Fruit fly (Drosophila melanogaster): Measurements from ENCODE around the gene CG4073.

CG4073 gene

DNA sequence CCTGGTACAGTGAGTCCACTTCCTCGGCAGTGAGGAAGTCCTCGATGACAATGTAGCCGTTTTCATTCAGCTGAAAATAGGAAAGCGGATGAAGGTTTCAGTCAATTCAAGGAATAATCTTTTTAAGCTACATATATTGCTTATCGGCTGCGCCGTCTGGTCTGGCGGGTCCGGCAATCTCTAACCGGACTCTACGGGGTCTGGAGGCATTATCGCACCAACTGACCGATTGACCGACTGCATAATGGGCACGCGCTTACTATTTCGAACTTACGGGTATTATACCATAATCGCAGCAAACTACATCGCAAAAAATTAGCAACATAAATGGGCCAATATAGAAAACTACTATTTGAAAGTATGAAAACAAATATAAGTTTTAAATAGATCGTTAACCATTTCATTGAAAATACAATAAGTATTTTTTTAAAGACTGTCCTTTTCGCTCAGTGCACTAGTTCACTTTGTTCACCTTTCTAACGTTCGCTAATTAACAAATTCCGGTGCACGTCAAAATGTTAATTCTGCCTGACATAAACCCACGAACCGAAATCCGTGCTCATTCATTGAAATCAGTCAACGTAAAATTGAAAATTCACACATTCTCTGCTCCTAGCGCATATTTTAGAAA is 35.5 kb upstream of the CG4073 start (continued):
- TF ChIP-seq schlank (tag; optimal IDR thresholded peaks at IDR 0.05) (no peak), CG11398 (GFP tag; optimal IDR thresholded peaks at IDR 0.05) (no peak), pnt (GFP tag; optimal IDR thresholded peaks at IDR 0.05) (no peak), CG13287 (GFP tag; IDR thresholded peaks at IDR 0.05; ENCODE audit: partially characterized antibody) (no peak), tgo (GFP tag; IDR thresholded peaks at IDR 0.05) (no peak), Optix (GFP tag; IDR thresholded peaks at IDR 0.05) (no peak), CG18619 (GFP tag; optimal IDR thresholded peaks at IDR 0.05) (no peak), BtbVII (GFP tag; optimal IDR thresholded peaks at IDR 0.05) (no peak), Xbp1 (GFP tag; optimal IDR thresholded peaks at IDR 0.05) (peak; percentile 25), CG15269 (tag; optimal IDR thresholded peaks at IDR 0.05) (peak; percentile 24), CG11093 (GFP tag; IDR thresholded peaks at IDR 0.05) (no peak), sug (tag; optimal IDR thresholded peaks at IDR 0.05) (peak; percentile 13), vnd (GFP tag; IDR thresholded peaks at IDR 0.05; ENCODE audit: partially characterized antibody) (no peak), her (GFP tag; optimal IDR thresholded peaks at IDR 0.05) (no peak), ase (GFP tag; IDR thresholded peaks at IDR 0.05) (no peak), z (GFP tag; IDR thresholded peaks at IDR 0.05) (no peak), row (GFP tag; IDR thresholded peaks at IDR 0.05) (peak; percentile 56), org-1 (GFP tag; optimal IDR thresholded peaks at IDR 0.05) (no peak), CG8290 (GFP tag; optimal IDR thresholded peaks at IDR 0.05) (no peak), CG8290 (tag; optimal IDR thresholded peaks at IDR 0.05) (no peak), CG4707 (GFP tag; optimal IDR thresholded peaks at IDR 0.05) (no peak), PHDP (tag; optimal IDR thresholded peaks at IDR 0.05) (no peak), CG31224 (GFP tag; IDR thresholded peaks at IDR 0.05) (no peak), pho (GFP tag; optimal IDR thresholded peaks at IDR 0.05) (no peak), repo (GFP tag; optimal IDR thresholded peaks at IDR 0.05) (no peak), CG1233 (GFP tag; optimal IDR thresholded peaks at IDR 0.05) (no peak), sens-2 (GFP tag; IDR thresholded peaks at IDR 0.05) (no peak), jing (GFP tag; optimal IDR thresholded peaks at IDR 0.05) (no peak), CG14860 (GFP tag; IDR thresholded peaks at IDR 0.05; ENCODE audit: partially characterized antibody) (no peak), Antp (GFP tag; optimal IDR thresholded peaks at IDR 0.05) (no peak), CG30431 (GFP tag; optimal IDR thresholded peaks at IDR 0.05) (no peak), Rx (GFP tag; IDR thresholded peaks at IDR 0.05) (no peak), Meics (GFP tag; optimal IDR thresholded peaks at IDR 0.05) (peak; percentile 9), CG6272 (GFP tag; IDR thresholded peaks at IDR 0.05) (no peak), gro (GFP tag; optimal IDR thresholded peaks at IDR 0.05) (no peak), grn (GFP tag; optimal IDR thresholded peaks at IDR 0.05) (no peak), lmd (GFP tag; IDR thresholded peaks at IDR 0.05) (0 out of 2 replicates have a peak, but pooled peaks have one; percentile 10), CG3065 (GFP tag; optimal IDR thresholded peaks at IDR 0.05) (no peak), CG17328 (GFP tag; IDR thresholded peaks at IDR 0.05) (peak; percentile 55), ewg (GFP tag; optimal IDR thresholded peaks at IDR 0.05) (no peak), klu (GFP tag; IDR thresholded peaks at IDR 0.05) (no peak), CG3281 (GFP tag; optimal IDR thresholded peaks at IDR 0.05) (no peak), Elba2 (GFP tag; optimal IDR thresholded peaks at IDR 0.05) (no peak), tio (GFP tag; optimal IDR thresholded peaks at IDR 0.05) (no peak), CG17186 (GFP tag; optimal IDR thresholded peaks at IDR 0.05) (no peak), E2f1 (GFP tag; IDR thresholded peaks at IDR 0.05) (no peak), Hr51 (GFP tag; optimal IDR thresholded peaks at IDR 0.05) (peak in 1 of 2 experiments; percentile 33), Dref (GFP tag; IDR thresholded peaks at IDR 0.05) (no peak), CG31441 (GFP tag; IDR thresholded peaks at IDR 0.05) (no peak), CG5953 (GFP tag; IDR thresholded peaks at IDR 0.05) (no peak), vvl (GFP tag; IDR thresholded peaks at IDR 0.05) (0 out of 2 replicates have a peak, but pooled peaks have one; percentile 6), seq (GFP tag; IDR thresholded peaks at IDR 0.05) (0 out of 2 replicates have a peak, but pooled peaks have one; percentile 37)
